Fruit fly (Drosophila melanogaster) whole organism, embryonic: Measurements from ENCODE around the gene Brms1.

Experiments
- ATbp ChIP-seq: fragments of 200-800 bp; sonication (Bioruptor generic); optimal IDR thresholded peaks from 2 replicates; lab custom pipeline; 2017; ENCODE audit warnings: missing biosample characterization, mild to moderate bottlenecking, missing genetic modification characterization, missing genetic modification reagents
- Aef1 ChIP-seq: fragments of 200-800 bp; sonication (Bioruptor generic); IDR thresholded peaks from 3 replicates; pipeline ENCODE4 v1.3.6; 2022; ENCODE audit warnings: missing biosample characterization, missing genetic modification characterization
- BtbVII ChIP-seq: fragments of 200-800 bp; sonication (Bioruptor generic); optimal IDR thresholded peaks from 3 replicates; lab custom pipeline; 2017; ENCODE audit warnings: missing biosample characterization, mild to moderate bottlenecking, missing genetic modification characterization
- Bteb2 ChIP-seq: fragments of 200-800 bp; sonication (Bioruptor generic); optimal IDR thresholded peaks from 2 replicates; lab custom pipeline; 2016; ENCODE audit warnings: missing biosample characterization, missing genetic modification characterization
- CG1024 ChIP-seq: fragments of 200-800 bp; sonication (Bioruptor generic); IDR thresholded peaks from 2 replicates; pipeline ENCODE4 v1.3.6; 2022; ENCODE audit warnings: missing biosample characterization, missing genetic modification characterization
- CG10366 ChIP-seq: fragments of 200-800 bp; sonication (Bioruptor generic); IDR thresholded peaks from 2 replicates; pipeline ENCODE4 v1.3.6; 2022; ENCODE audit warnings: missing biosample characterization, missing genetic modification characterization
- CG11723 ChIP-seq: fragments of 200-800 bp; sonication (Bioruptor generic); optimal IDR thresholded peaks from 2 replicates; lab custom pipeline; 2017; ENCODE audit warnings: missing biosample characterization, mild to moderate bottlenecking, missing genetic modification characterization
- CG12236 ChIP-seq: fragments of 200-800 bp; sonication (Bioruptor generic); optimal IDR thresholded peaks from 2 replicates; lab custom pipeline; 2016; ENCODE audit warnings: missing biosample characterization, missing genetic modification characterization
- CG12391 ChIP-seq: fragments of 200-800 bp; sonication (Bioruptor generic); optimal IDR thresholded peaks from 3 replicates; lab custom pipeline; 2018; ENCODE audit warnings: missing biosample characterization, mild to moderate bottlenecking, missing genetic modification characterization, moderate library complexity
- CG16779 ChIP-seq: fragments of 200-800 bp; sonication (Bioruptor generic); IDR thresholded peaks from 2 replicates; pipeline ENCODE4 v1.3.6; 2022; ENCODE audit warnings: missing biosample characterization, missing genetic modification characterization
- CG17829 ChIP-seq: fragments of 200-800 bp; optimal IDR thresholded peaks from 2 replicates; lab custom pipeline; 2019; ENCODE audit warnings: missing biosample characterization, mild to moderate bottlenecking, missing genetic modification characterization, moderate library complexity
- CG18262 ChIP-seq: fragments of 200-800 bp; optimal IDR thresholded peaks from 3 replicates; lab custom pipeline; 2019; ENCODE audit warnings: missing biosample characterization, mild to moderate bottlenecking, missing genetic modification characterization, moderate library complexity
- CG2129 ChIP-seq: fragments of 200-800 bp; sonication (Bioruptor generic); IDR thresholded peaks from 2 replicates; pipeline ENCODE4 v1.3.6; 2022; ENCODE audit warnings: missing biosample characterization, missing genetic modification characterization; ENCODE audit not compliant: partially characterized antibody
- CG30403 ChIP-seq: fragments of 200-800 bp; sonication (Bioruptor generic); optimal IDR thresholded peaks from 3 replicates; lab custom pipeline; 2016; ENCODE audit warnings: missing biosample characterization, missing genetic modification characterization
- CG31388 ChIP-seq: fragments of 200-800 bp; sonication (Bioruptor generic); optimal IDR thresholded peaks from 2 replicates; lab custom pipeline; 2016; ENCODE audit warnings: missing biosample characterization, missing genetic modification characterization
- CG3407 ChIP-seq: fragments of 200-800 bp; sonication (Bioruptor generic); optimal IDR thresholded peaks from 2 replicates; lab custom pipeline; 2018; ENCODE audit warnings: missing biosample characterization, mild to moderate bottlenecking, missing genetic modification characterization
- CG34422 ChIP-seq: fragments of 200-800 bp; sonication (Bioruptor generic); IDR thresholded peaks from 3 replicates; pipeline ENCODE4 v1.3.6; 2022; ENCODE audit warnings: missing biosample characterization, missing genetic modification characterization
- CG3726 ChIP-seq: fragments of 200-800 bp; sonication (Bioruptor generic); IDR thresholded peaks from 3 replicates; pipeline ENCODE4, ENCODE4 v1.3.6; 2022; ENCODE audit warnings: missing biosample characterization, missing genetic modification characterization
- CG42726 ChIP-seq: fragments of 200-800 bp; sonication (Bioruptor generic); IDR thresholded peaks from 2 replicates; pipeline ENCODE4 v1.3.6; 2022; ENCODE audit warnings: missing biosample characterization, missing genetic modification characterization; ENCODE audit not compliant: partially characterized antibody
- CG5180 ChIP-seq: fragments of 200-800 bp; sonication (Bioruptor generic); optimal IDR thresholded peaks from 3 replicates; lab custom pipeline; 2017; ENCODE audit warnings: missing biosample characterization, missing genetic modification characterization, mild to moderate bottlenecking, moderate library complexity, missing genetic modification reagents
- CG8944 ChIP-seq: fragments of 200-800 bp; sonication (Bioruptor generic); optimal IDR thresholded peaks from 3 replicates; lab custom pipeline; 2016; ENCODE audit warnings: missing biosample characterization, missing genetic modification characterization
- CG9932 ChIP-seq: fragments of 200-800 bp; sonication (Bioruptor generic); IDR thresholded peaks from 2 replicates; pipeline ENCODE4 v1.3.6; 2022; ENCODE audit warnings: missing biosample characterization, missing genetic modification characterization
- CTCF ChIP-seq: fragments of 200-800 bp; sonication (Bioruptor generic); optimal IDR thresholded peaks from 2 replicates; lab custom pipeline; 2017; ENCODE audit warnings: missing biosample characterization, mild to moderate bottlenecking, missing genetic modification characterization, moderate library complexity
- CrebB ChIP-seq: fragments of 200-800 bp; sonication (Bioruptor generic); optimal IDR thresholded peaks from 3 replicates; lab custom pipeline; 2018; ENCODE audit warnings: missing biosample characterization, mild to moderate bottlenecking, missing genetic modification characterization
- Deaf1 ChIP-seq: fragments of 200-800 bp; optimal IDR thresholded peaks from 3 replicates; lab custom pipeline; 2019; ENCODE audit warnings: missing biosample characterization, mild to moderate bottlenecking, missing genetic modification characterization, moderate library complexity
- Dip3 ChIP-seq: fragments of 200-800 bp; sonication (Bioruptor generic); optimal IDR thresholded peaks from 3 replicates; lab custom pipeline; 2016; ENCODE audit warnings: missing biosample characterization, missing genetic modification characterization
- Dll ChIP-seq: fragments of 200-800 bp; sonication (Bioruptor generic); IDR thresholded peaks from 4 replicates; pipeline ENCODE4 v1.3.6; 2022; ENCODE audit warnings: missing biosample characterization, missing genetic modification characterization; ENCODE audit not compliant: partially characterized antibody
- E2f1 ChIP-seq: fragments of 200-800 bp; sonication (Bioruptor generic); IDR thresholded peaks from 2 replicates; pipeline ENCODE4 v1.3.6; 2022; ENCODE audit warnings: missing biosample characterization, missing genetic modification characterization
- MBD-R2 ChIP-seq: fragments of 200-800 bp; sonication (Bioruptor generic); IDR thresholded peaks from 2 replicates; pipeline ENCODE4 v1.3.6; 2022; ENCODE audit warnings: missing biosample characterization, missing genetic modification characterization
- Neu2 ChIP-seq: fragments of 200-800 bp; sonication (Bioruptor generic); optimal IDR thresholded peaks from 3 replicates; lab custom pipeline; 2016; ENCODE audit warnings: missing biosample characterization, missing genetic modification characterization, borderline replicate concordance
- PHDP ChIP-seq: fragments of 200-800 bp; sonication (Bioruptor generic); optimal IDR thresholded peaks from 3 replicates; lab custom pipeline; 2018; ENCODE audit warnings: missing biosample characterization, mild to moderate bottlenecking, missing genetic modification characterization, moderate library complexity
- Six4 ChIP-seq: fragments of 200-800 bp; sonication (Bioruptor generic); optimal IDR thresholded peaks from 2 replicates; lab custom pipeline; 2016; ENCODE audit warnings: missing biosample characterization, missing genetic modification characterization
- YL-1 ChIP-seq: fragments of 200-800 bp; sonication (Bioruptor generic); optimal IDR thresholded peaks from 3 replicates; lab custom pipeline; 2017; ENCODE audit warnings: missing biosample characterization, mild to moderate bottlenecking, missing genetic modification characterization
- bowl ChIP-seq: fragments of 200-800 bp; sonication (Bioruptor generic); IDR thresholded peaks from 2 replicates; pipeline ENCODE4 v1.3.6; 2022; ENCODE audit warnings: missing biosample characterization, missing genetic modification characterization
- bsh ChIP-seq, 2 experiments: fragments of 200-800 bp; sonication (Bioruptor generic); optimal IDR thresholded peaks; 2 replicates each; lab custom pipeline; 2017 to 2018; ENCODE audit warnings: mild to moderate bottlenecking in 2 of 2, missing biosample characterization in 2 of 2, missing genetic modification characterization in 2 of 2, moderate library complexity in 1 of 2
- ewg ChIP-seq: fragments of 200-800 bp; sonication (Bioruptor generic); optimal IDR thresholded peaks from 3 replicates; lab custom pipeline; 2017; ENCODE audit warnings: mild to moderate bottlenecking, missing biosample characterization, missing genetic modification reagents, missing genetic modification characterization
- fu2 ChIP-seq: fragments of 200-800 bp; sonication (Bioruptor generic); optimal IDR thresholded peaks from 2 replicates; lab custom pipeline; 2016; ENCODE audit warnings: missing biosample characterization, missing genetic modification characterization
- lmd ChIP-seq: fragments of 200-800 bp; sonication (Bioruptor generic); IDR thresholded peaks from 2 replicates; pipeline ENCODE4 v1.3.6; 2022; ENCODE audit warnings: missing biosample characterization, missing genetic modification characterization
- lola ChIP-seq, 3 experiments: fragments of >200 bp in 2 of 3; fragments of 200-800 bp in 1 of 3; sonication (Bioruptor generic) in 1 of 3; optimal IDR thresholded peaks; 2 replicates each; lab custom pipeline; 2017 to 2019; ENCODE audit warnings: missing biosample characterization in 3 of 3, missing genetic modification characterization in 3 of 3, mild to moderate bottlenecking in 1 of 3, moderate library complexity in 1 of 3
- mld ChIP-seq: fragments of 200-800 bp; sonication (Bioruptor generic); IDR thresholded peaks from 3 replicates; pipeline ENCODE4 v1.3.6; 2022; ENCODE audit warnings: missing biosample characterization, missing genetic modification characterization; ENCODE audit not compliant: partially characterized antibody
- pnt ChIP-seq: fragments of 200-800 bp; sonication (Bioruptor generic); optimal IDR thresholded peaks from 3 replicates; lab custom pipeline; 2016; ENCODE audit warnings: missing biosample characterization, missing genetic modification characterization
- rib ChIP-seq: fragments of 200-800 bp; sonication (Bioruptor generic); IDR thresholded peaks from 2 replicates; pipeline ENCODE4 v1.3.6; 2022; ENCODE audit warnings: missing biosample characterization, missing genetic modification characterization
- sc ChIP-seq, 3 experiments: fragments of >200 bp in 2 of 3; fragments of 200-800 bp in 1 of 3; sonication (Bioruptor generic) in 1 of 3; optimal IDR thresholded peaks; 2 replicates in 2 of 3; 3 replicates in 1 of 3; lab custom pipeline; 2017; ENCODE audit warnings: mild to moderate bottlenecking in 1 of 3, missing biosample characterization in 1 of 3, missing genetic modification characterization in 1 of 3, missing genetic modification reagents in 1 of 3
- sim ChIP-seq: fragments of 200-800 bp; sonication (Bioruptor generic); IDR thresholded peaks from 2 replicates; pipeline ENCODE4 v1.3.6; 2022; ENCODE audit warnings: missing biosample characterization, missing genetic modification characterization
- slbo ChIP-seq: fragments of 200-800 bp; sonication (Bioruptor generic); IDR thresholded peaks from 2 replicates; pipeline ENCODE4 v1.3.6; 2022; ENCODE audit warnings: missing biosample characterization, missing genetic modification characterization
- slp2 ChIP-seq: fragments of 200-800 bp; sonication (Bioruptor generic); optimal IDR thresholded peaks from 2 replicates; lab custom pipeline; 2016; ENCODE audit warnings: missing biosample characterization, missing genetic modification characterization
- sob ChIP-seq: fragments of 200-800 bp; sonication (Bioruptor generic); IDR thresholded peaks from 2 replicates; pipeline ENCODE4 v1.3.6; 2022; ENCODE audit warnings: missing biosample characterization, missing genetic modification characterization
- stc ChIP-seq: fragments of 200-800 bp; sonication (Bioruptor generic); IDR thresholded peaks from 2 replicates; pipeline ENCODE4 v1.3.6; 2022; ENCODE audit warnings: missing biosample characterization, missing genetic modification characterization
- tgo ChIP-seq: fragments of 200-800 bp; sonication (Bioruptor generic); IDR thresholded peaks from 3 replicates; pipeline ENCODE4 v1.3.6; 2022; ENCODE audit warnings: missing biosample characterization, missing genetic modification characterization
- tup ChIP-seq: fragments of 200-800 bp; sonication (Bioruptor generic); optimal IDR thresholded peaks from 2 replicates; lab custom pipeline; 2016; ENCODE audit warnings: missing biosample characterization, mild to moderate bottlenecking, missing genetic modification characterization, moderate library complexity
- yki ChIP-seq: fragments of >200 bp; optimal IDR thresholded peaks from 3 replicates; lab custom pipeline; 2018
- z ChIP-seq: fragments of 200-800 bp; sonication (Bioruptor generic); IDR thresholded peaks from 3 replicates; pipeline ENCODE4 v1.3.6; 2022; ENCODE audit warnings: missing biosample characterization, missing genetic modification characterization

Gene Brms1

DNA sequence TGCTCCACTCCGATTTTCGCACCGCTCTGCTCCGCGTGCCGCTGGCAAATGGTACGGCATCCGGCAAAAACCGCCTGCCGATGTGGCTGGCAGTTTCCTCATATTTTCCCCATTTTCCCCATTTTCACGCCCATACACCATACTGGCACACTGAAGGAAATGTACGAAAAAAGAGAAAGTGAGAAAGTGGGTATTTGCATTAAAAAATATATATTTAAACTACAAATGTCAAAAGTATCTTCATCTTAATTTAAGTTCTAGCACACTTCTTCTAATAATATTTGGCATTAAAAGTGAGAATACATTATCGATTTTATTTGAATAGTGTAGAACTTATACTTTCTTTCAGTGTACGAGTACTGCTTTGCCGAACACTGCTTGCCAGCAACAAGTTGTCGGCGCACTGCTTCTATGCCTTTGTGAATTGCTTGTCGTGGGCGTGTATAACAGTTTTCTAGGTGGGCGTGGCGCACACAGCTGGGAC lies 48.0 kb upstream of the Brms1 start, which contains the start of gene hec (continued):
- no peak for TF ChIP-seq bowl (GFP tag; lab: Robert Waterston, UW)
- TF ChIP-seq pnt: no peak
- no peak for TF ChIP-seq slp2 (GFP tag; lab: Kevin White, UChicago)
- peak; percentile 34 for TF ChIP-seq CG30403 (GFP tag; lab: Kevin White, UChicago)
- no peak for TF ChIP-seq ATbp
- peak; percentile 11; the same call in 1 of the 2 replicates for TF ChIP-seq CG10366 (GFP tag; lab: Robert Waterston, UW)
- TF ChIP-seq lmd: no peak
- no peak for TF ChIP-seq Bteb2 (GFP tag; lab: Kevin White, UChicago)
- TF ChIP-seq CG2129 (GFP tag; lab: Robert Waterston, UW): no peak
- TF ChIP-seq Dip3 (GFP tag; lab: Kevin White, UChicago): no peak
- no peak for TF ChIP-seq sob (GFP tag; lab: Robert Waterston, UW)
- no peak for TF ChIP-seq CG31388 (GFP tag; lab: Kevin White, UChicago)
- TF ChIP-seq rib: no peak
- no peak for TF ChIP-seq Deaf1 (tag; lab: Kevin White, UChicago)
- TF ChIP-seq CG1024 (GFP tag; lab: Robert Waterston, UW): no peak
- TF ChIP-seq E2f1 (GFP tag; lab: Robert Waterston, UW): no peak
- no peak for TF ChIP-seq CG5180
- TF ChIP-seq yki (lab: Kevin White, UChicago): no peak
- TF ChIP-seq CG17829 (tag; lab: Kevin White, UChicago): no peak
- no peak for TF ChIP-seq Aef1 (GFP tag; lab: Robert Waterston, UW)
- TF ChIP-seq CG34422 (GFP tag; lab: Robert Waterston, UW): no peak
- peak; percentile 50; the same call in 1 of the 2 replicates for TF ChIP-seq slbo
- TF ChIP-seq Six4 (GFP tag; lab: Kevin White, UChicago): no peak
- TF ChIP-seq YL-1 (GFP tag; lab: Kevin White, UChicago): no peak
- TF ChIP-seq CrebB: no peak
- no peak for TF ChIP-seq ewg (GFP tag; lab: Kevin White, UChicago)
- no peak for TF ChIP-seq lola (GFP tag; optimal IDR thresholded peaks at IDR 0.05; lab: Kevin White, UChicago)
- no peak for TF ChIP-seq CG16779 (GFP tag; lab: Robert Waterston, UW)
- no peak for TF ChIP-seq CG8944
- no peak for TF ChIP-seq sc (optimal IDR thresholded peaks at IDR 0.05; lab: Kevin White, UChicago)
- no peak for TF ChIP-seq sc (GFP tag; optimal IDR thresholded peaks at IDR 0.05; lab: Kevin White, UChicago)
- TF ChIP-seq CTCF: no peak
- TF ChIP-seq Dll: no peak
- TF ChIP-seq CG3726 (GFP tag; lab: Robert Waterston, UW): no peak
- TF ChIP-seq CG12236 (GFP tag; lab: Kevin White, UChicago): no peak
- no peak for TF ChIP-seq tup (GFP tag; lab: Kevin White, UChicago)
- TF ChIP-seq CG42726 (GFP tag; lab: Robert Waterston, UW): no peak
- no peak for TF ChIP-seq stc (GFP tag; lab: Robert Waterston, UW)
- TF ChIP-seq sim (GFP tag; lab: Robert Waterston, UW): no peak
- no peak for TF ChIP-seq CG18262 (tag; lab: Kevin White, UChicago)
- no peak for TF ChIP-seq PHDP (tag; lab: Kevin White, UChicago)
- TF ChIP-seq tgo (GFP tag; lab: Robert Waterston, UW): peak; percentile 25; the same call in 2 of the 3 replicates
- no peak for TF ChIP-seq Neu2
- TF ChIP-seq z (GFP tag; lab: Robert Waterston, UW): no peak
- no peak for TF ChIP-seq MBD-R2 (GFP tag; lab: Robert Waterston, UW)
- TF ChIP-seq CG9932 (GFP tag; lab: Robert Waterston, UW): 0 out of 2 replicates have a peak, but pooled peaks have one; percentile 25
- TF ChIP-seq BtbVII (GFP tag; lab: Kevin White, UChicago): no peak
- TF ChIP-seq bsh (GFP tag; optimal IDR thresholded peaks at IDR 0.05; lab: Kevin White, UChicago): no peak
- TF ChIP-seq CG3407: no peak
- no peak for TF ChIP-seq fu2 (GFP tag; lab: Kevin White, UChicago)
- no peak for TF ChIP-seq CG12391 (tag; lab: Kevin White, UChicago)
- TF ChIP-seq CG11723 (GFP tag; lab: Kevin White, UChicago): no peak
- no peak for TF ChIP-seq mld (GFP tag; lab: Robert Waterston, UW)
